Fruit fly (Drosophila melanogaster): Measurements from ENCODE around the gene ppan.

Gene ppan

DNA sequence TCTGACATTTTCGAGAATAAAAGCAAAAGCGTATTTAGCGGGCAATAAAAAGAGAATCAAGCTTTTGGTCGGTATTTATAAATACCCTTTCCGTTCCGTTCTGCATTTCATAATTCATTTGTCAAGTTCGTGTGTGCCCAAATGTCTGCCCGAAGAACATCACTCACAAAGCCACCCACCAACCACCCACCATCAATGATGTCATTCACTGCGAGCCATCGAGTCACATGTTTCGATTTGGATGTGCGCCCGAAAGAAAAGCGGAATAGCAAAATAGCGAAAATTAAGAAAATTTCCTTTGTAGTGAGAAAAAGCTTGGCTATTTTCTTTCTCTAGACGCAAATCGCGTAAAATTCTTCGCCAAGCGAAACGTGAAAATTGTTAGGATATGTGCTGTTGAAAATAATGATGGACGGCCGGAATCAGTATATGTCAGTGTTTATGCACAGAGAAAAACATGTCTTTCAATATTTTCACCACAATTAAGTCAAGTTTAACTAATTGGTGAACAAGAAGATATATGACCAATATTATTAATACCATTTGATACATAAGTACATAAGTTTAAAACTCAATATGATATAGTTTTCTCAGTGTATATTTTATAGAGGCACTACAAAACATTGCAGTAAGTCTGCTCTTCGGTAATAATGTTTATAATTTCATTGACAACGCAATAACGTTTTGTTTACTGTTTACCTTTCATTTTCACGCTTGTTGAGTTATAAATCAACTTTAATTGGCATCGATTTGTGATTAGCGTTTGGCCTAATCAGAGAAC, 35.2 kb downstream of the ppan start (continued):
- no peak for TF ChIP-seq Bdp1 (GFP tag; optimal IDR thresholded peaks at IDR 0.05)
- no peak for TF ChIP-seq CG4404 (GFP tag; IDR thresholded peaks at IDR 0.05)
- peak; percentile 61 for TF ChIP-seq HHEX (GFP tag; optimal IDR thresholded peaks at IDR 0.05)
- TF ChIP-seq p53 (GFP tag; optimal IDR thresholded peaks at IDR 0.05), result no peak
- no peak for TF ChIP-seq CG34422 (GFP tag; IDR thresholded peaks at IDR 0.05)
- peak; percentile 67 for TF ChIP-seq CG11695 (GFP tag; IDR thresholded peaks at IDR 0.05)
- TF ChIP-seq Hmx (GFP tag; optimal IDR thresholded peaks at IDR 0.05), result no peak
- TF ChIP-seq CG10959 (GFP tag; IDR thresholded peaks at IDR 0.05), result 0 out of 2 replicates have a peak, but pooled peaks have one; percentile 4
- peak; percentile 81 for TF ChIP-seq CG2120 (GFP tag; optimal IDR thresholded peaks at IDR 0.05)
- TF ChIP-seq CG32532 (GFP tag; IDR thresholded peaks at IDR 0.05), result peak; percentile 83
- TF ChIP-seq gfzf (GFP tag; optimal IDR thresholded peaks at IDR 0.05), result no peak
- TF ChIP-seq salm (tag; optimal IDR thresholded peaks at IDR 0.05), result no peak
- TF ChIP-seq Ptx1 (GFP tag; IDR thresholded peaks at IDR 0.05), result peak; percentile 76
- TF ChIP-seq MTF-1 (GFP tag; optimal IDR thresholded peaks at IDR 0.05; ENCODE audit: borderline replicate concordance), result no peak
- TF ChIP-seq CG18764 (GFP tag; optimal IDR thresholded peaks at IDR 0.05), result no peak
- no peak for TF ChIP-seq CG4328 (GFP tag; optimal IDR thresholded peaks at IDR 0.05)
- TF ChIP-seq crc (GFP tag; optimal IDR thresholded peaks at IDR 0.05), result peak; percentile 28
- TF ChIP-seq CG11504 (tag; optimal IDR thresholded peaks at IDR 0.05), result peak; percentile 65
- TF ChIP-seq Dip3 (GFP tag; optimal IDR thresholded peaks at IDR 0.05), result peak; percentile 9
- TF ChIP-seq sens-2 (GFP tag; IDR thresholded peaks at IDR 0.05), result no peak
- TF ChIP-seq Mad (GFP tag; optimal IDR thresholded peaks at IDR 0.05), result no peak
- peak; percentile 1 for TF ChIP-seq CG4617 (GFP tag; optimal IDR thresholded peaks at IDR 0.05; ENCODE audit: borderline replicate concordance)
- TF ChIP-seq maf-S (GFP tag; optimal IDR thresholded peaks at IDR 0.05), result peak; percentile 2
- peak; percentile 50; the same call in 1 of the 3 replicates for TF ChIP-seq B-H1 (GFP tag; IDR thresholded peaks at IDR 0.05)
- peak; percentile 4 for TF ChIP-seq CrebB (tag; optimal IDR thresholded peaks at IDR 0.05)
- peak; percentile 4 for TF ChIP-seq nerfin-1 (tag; optimal IDR thresholded peaks at IDR 0.05)
- peak in 1 of 2 experiments; percentile 80 for TF ChIP-seq Hr51 (GFP tag; optimal IDR thresholded peaks at IDR 0.05)
- no peak for TF ChIP-seq fd102C (GFP tag; optimal IDR thresholded peaks at IDR 0.05)
- TF ChIP-seq kni (GFP tag; optimal IDR thresholded peaks at IDR 0.05), result no peak
- TF ChIP-seq CG2129 (GFP tag; IDR thresholded peaks at IDR 0.05; ENCODE audit: partially characterized antibody), result no peak
- no peak for TF ChIP-seq pnt (GFP tag; optimal IDR thresholded peaks at IDR 0.05)
- peak; percentile 53; the same call in 1 of the 2 replicates for TF ChIP-seq wdn (GFP tag; IDR thresholded peaks at IDR 0.05)
- no peak for TF ChIP-seq Dip2 (GFP tag; IDR thresholded peaks at IDR 0.05)
- no peak for TF ChIP-seq CTCF (GFP tag; optimal IDR thresholded peaks at IDR 0.05)
- TF ChIP-seq CG5180 (GFP tag; optimal IDR thresholded peaks at IDR 0.05), result no peak
- no peak for TF ChIP-seq ac (GFP tag; optimal IDR thresholded peaks at IDR 0.05)
- no peak for TF ChIP-seq onecut (GFP tag; IDR thresholded peaks at IDR 0.05)
- TF ChIP-seq Myb (GFP tag; optimal IDR thresholded peaks at IDR 0.05), result peak; percentile 2
- TF ChIP-seq peb (GFP tag; IDR thresholded peaks at IDR 0.05), result no peak
- peak; percentile 26 for TF ChIP-seq CG12299 (tag; optimal IDR thresholded peaks at IDR 0.05)
- no peak for TF ChIP-seq CG11247 (GFP tag; IDR thresholded peaks at IDR 0.05)
- TF ChIP-seq her (GFP tag; optimal IDR thresholded peaks at IDR 0.05), result no peak
- TF ChIP-seq unpg (GFP tag; optimal IDR thresholded peaks at IDR 0.05), result peak; percentile 61
- TF ChIP-seq Hand (GFP tag; optimal IDR thresholded peaks at IDR 0.05), result peak; percentile 34
- peak; percentile 6 for TF ChIP-seq CG16863 (GFP tag; optimal IDR thresholded peaks at IDR 0.05)
- TF ChIP-seq Atf-2 (GFP tag; optimal IDR thresholded peaks at IDR 0.05), result no peak
- no peak for TF ChIP-seq CG10431 (GFP tag; optimal IDR thresholded peaks at IDR 0.05)
- TF ChIP-seq kay (GFP tag; optimal IDR thresholded peaks at IDR 0.05), result no peak
- TF ChIP-seq lilli (GFP tag; optimal IDR thresholded peaks at IDR 0.05), result peak; percentile 55
- no peak for TF ChIP-seq Scr (GFP tag; IDR thresholded peaks at IDR 0.05; ENCODE audit: partially characterized antibody)
